Fruit fly (Drosophila melanogaster): ENCODE data around the gene CG1113.

CG1113 gene

dm6 chr3R:5251243-5251865 is 1.6 kb upstream of the CG1113 start, which contains the start of gene CtsF (continued):
- TF ChIP-seq CG32532 (GFP tag; IDR thresholded peaks at IDR 0.05) (peak; percentile 34; the same call in 1 of the 2 replicates), crol (GFP tag; IDR thresholded peaks at IDR 0.05) (peak; percentile 87), Ada2b (GFP tag; IDR thresholded peaks at IDR 0.05) (no peak), CG10654 (GFP tag; optimal IDR thresholded peaks at IDR 0.05) (no peak), en (GFP tag; optimal IDR thresholded peaks at IDR 0.05) (no peak), repo (GFP tag; optimal IDR thresholded peaks at IDR 0.05) (no peak), CG32767 (GFP tag; IDR thresholded peaks at IDR 0.05) (no peak), ssp (GFP tag; IDR thresholded peaks at IDR 0.05) (0 out of 2 replicates have a peak, but pooled peaks have one; percentile 20), scrt (GFP tag; optimal IDR thresholded peaks at IDR 0.05) (peak; percentile 94), chinmo (GFP tag; IDR thresholded peaks at IDR 0.05; ENCODE audit: partially characterized antibody) (peak; percentile 97), Lhr (GFP tag; optimal IDR thresholded peaks at IDR 0.05) (peak; percentile 14), vnd (GFP tag; IDR thresholded peaks at IDR 0.05; ENCODE audit: partially characterized antibody) (peak; percentile 99), Ssrp (tag; optimal IDR thresholded peaks at IDR 0.05) (no peak), CG16813 (GFP tag; IDR thresholded peaks at IDR 0.05; ENCODE audit: partially characterized antibody) (peak; percentile 99), h (optimal IDR thresholded peaks at IDR 0.05) (no peak), CG12104 (GFP tag; optimal IDR thresholded peaks at IDR 0.05) (no peak), caup (GFP tag; optimal IDR thresholded peaks at IDR 0.05; ENCODE audit: severe bottlenecking) (peak; percentile 15), Eip74EF (GFP tag; optimal IDR thresholded peaks at IDR 0.05) (peak in 1 of 2 experiments; percentile 22), CG2202 (tag; optimal IDR thresholded peaks at IDR 0.05) (no peak), CG7271 (tag; optimal IDR thresholded peaks at IDR 0.05) (no peak), CG10321 (GFP tag; IDR thresholded peaks at IDR 0.05) (peak; percentile 62), tup (GFP tag; optimal IDR thresholded peaks at IDR 0.05) (no peak), Myb (GFP tag; optimal IDR thresholded peaks at IDR 0.05) (peak; percentile 78), Stat92E (GFP tag; optimal IDR thresholded peaks at IDR 0.05) (peak in 1 of 3 experiments; percentile 27), pum (GFP tag; optimal IDR thresholded peaks at IDR 0.05) (no peak), Scr (GFP tag; IDR thresholded peaks at IDR 0.05; ENCODE audit: partially characterized antibody) (peak; percentile 98), Fer1 (GFP tag; optimal IDR thresholded peaks at IDR 0.05) (peak; percentile 68), sens (GFP tag) (peak; percentile 38), CHES-1-like (GFP tag; optimal IDR thresholded peaks at IDR 0.05) (peak; percentile 49), kay (GFP tag; optimal IDR thresholded peaks at IDR 0.05) (peak; percentile 77), wor (GFP tag; IDR thresholded peaks at IDR 0.05) (no peak), CG14710 (tag; optimal IDR thresholded peaks at IDR 0.05) (peak; percentile 47), pnt (GFP tag; optimal IDR thresholded peaks at IDR 0.05) (no peak), CG14860 (GFP tag; IDR thresholded peaks at IDR 0.05; ENCODE audit: partially characterized antibody) (peak; percentile 100), Trl (optimal IDR thresholded peaks at IDR 0.05) (peak in 1 of 2 experiments; percentile 37), Trl (GFP tag; optimal IDR thresholded peaks at IDR 0.05) (no peak), maf-S (GFP tag; optimal IDR thresholded peaks at IDR 0.05) (no peak), zen (tag; optimal IDR thresholded peaks at IDR 0.05) (no peak), org-1 (GFP tag; optimal IDR thresholded peaks at IDR 0.05) (no peak), CG6175 (GFP tag; IDR thresholded peaks at IDR 0.05) (peak; percentile 75; the same call in 1 of the 3 replicates), CG11398 (GFP tag; optimal IDR thresholded peaks at IDR 0.05) (peak; percentile 28), HHEX (GFP tag; optimal IDR thresholded peaks at IDR 0.05) (no peak), z (GFP tag; IDR thresholded peaks at IDR 0.05) (0 out of 3 replicates have a peak, but pooled peaks have one; percentile 30), CG7987 (GFP tag; optimal IDR thresholded peaks at IDR 0.05) (peak; percentile 25), CG2129 (GFP tag; IDR thresholded peaks at IDR 0.05; ENCODE audit: partially characterized antibody) (peak; percentile 93), CG31388 (GFP tag; optimal IDR thresholded peaks at IDR 0.05) (no peak), HmgZ (tag; optimal IDR thresholded peaks at IDR 0.05) (peak; percentile 78), tio (GFP tag; optimal IDR thresholded peaks at IDR 0.05) (no peak), CG34376 (GFP tag; optimal IDR thresholded peaks at IDR 0.05) (peak; percentile 42)

Measured in whole organism, embryonic.